Fruit fly (Drosophila melanogaster) whole organism, embryonic: Measurements from ENCODE around the gene prd1.

Experiments used
- BEAF-32 ChIP-seq: fragments of 200-800 bp; sonication (Bioruptor generic); optimal IDR thresholded peaks from 3 replicates; lab custom pipeline; 2017; ENCODE audit warnings: missing biosample characterization, missing genetic modification characterization, mild to moderate bottlenecking, moderate library complexity, missing genetic modification reagents
- CG10274 ChIP-seq: fragments of 200-800 bp; sonication (Bioruptor generic); optimal IDR thresholded peaks from 3 replicates; lab custom pipeline; 2017; ENCODE audit warnings: missing biosample characterization, mild to moderate bottlenecking, missing genetic modification characterization
- CG11085 ChIP-seq: fragments of 200-800 bp; sonication (Bioruptor generic); IDR thresholded peaks from 2 replicates; pipeline ENCODE4 v1.3.6; 2022; ENCODE audit warnings: missing biosample characterization, missing genetic modification characterization
- CG11696 ChIP-seq: fragments of 200-800 bp; sonication (Bioruptor generic); IDR thresholded peaks from 2 replicates; pipeline ENCODE4 v1.3.6; 2022; ENCODE audit warnings: missing biosample characterization, missing genetic modification characterization
- CG11723 ChIP-seq: fragments of 200-800 bp; sonication (Bioruptor generic); optimal IDR thresholded peaks from 2 replicates; lab custom pipeline; 2017; ENCODE audit warnings: missing biosample characterization, mild to moderate bottlenecking, missing genetic modification characterization
- CG12744 ChIP-seq: fragments of 200-800 bp; sonication (Bioruptor generic); optimal IDR thresholded peaks from 2 replicates; lab custom pipeline; 2016; ENCODE audit warnings: missing biosample characterization, missing genetic modification characterization
- CG1647 ChIP-seq: fragments of 200-800 bp; sonication (Bioruptor generic); optimal IDR thresholded peaks from 3 replicates; lab custom pipeline; 2016; ENCODE audit warnings: missing biosample characterization, missing genetic modification characterization
- CG18619 ChIP-seq: fragments of 200-800 bp; sonication (Bioruptor generic); optimal IDR thresholded peaks from 3 replicates; lab custom pipeline; 2017; ENCODE audit warnings: missing biosample characterization, mild to moderate bottlenecking, missing genetic modification characterization
- CG2116 ChIP-seq: fragments of 200-800 bp; sonication (Bioruptor generic); optimal IDR thresholded peaks from 3 replicates; lab custom pipeline; 2018; ENCODE audit warnings: missing biosample characterization, mild to moderate bottlenecking, missing genetic modification characterization
- CG2889 ChIP-seq: fragments of 200-800 bp; sonication (Bioruptor generic); IDR thresholded peaks from 3 replicates; pipeline ENCODE4 v1.3.6; 2022; ENCODE audit warnings: missing biosample characterization, missing genetic modification characterization
- CG30020 ChIP-seq: fragments of 200-800 bp; optimal IDR thresholded peaks from 2 replicates; lab custom pipeline; 2019; ENCODE audit warnings: missing biosample characterization, mild to moderate bottlenecking, missing genetic modification characterization, moderate library complexity
- CG31365 ChIP-seq: fragments of 200-800 bp; sonication (Bioruptor generic); optimal IDR thresholded peaks from 2 replicates; lab custom pipeline; 2018; ENCODE audit warnings: missing biosample characterization, mild to moderate bottlenecking, missing genetic modification characterization
- CG3281 ChIP-seq: fragments of 200-800 bp; sonication (Bioruptor generic); optimal IDR thresholded peaks from 3 replicates; lab custom pipeline; 2017; ENCODE audit warnings: missing biosample characterization, mild to moderate bottlenecking, missing genetic modification characterization
- CG33213 ChIP-seq: fragments of 200-800 bp; sonication (Bioruptor generic); optimal IDR thresholded peaks from 3 replicates; lab custom pipeline; 2016; ENCODE audit warnings: missing biosample characterization, missing genetic modification characterization
- CG3407 ChIP-seq: fragments of 200-800 bp; sonication (Bioruptor generic); optimal IDR thresholded peaks from 2 replicates; lab custom pipeline; 2018; ENCODE audit warnings: missing biosample characterization, mild to moderate bottlenecking, missing genetic modification characterization
- CG3726 ChIP-seq: fragments of 200-800 bp; sonication (Bioruptor generic); IDR thresholded peaks from 3 replicates; pipeline ENCODE4, ENCODE4 v1.3.6; 2022; ENCODE audit warnings: missing biosample characterization, missing genetic modification characterization
- CG42726 ChIP-seq: fragments of 200-800 bp; sonication (Bioruptor generic); IDR thresholded peaks from 2 replicates; pipeline ENCODE4 v1.3.6; 2022; ENCODE audit warnings: missing biosample characterization, missing genetic modification characterization; ENCODE audit not compliant: partially characterized antibody
- CG43689 ChIP-seq: fragments of 200-800 bp; sonication (Bioruptor generic); IDR thresholded peaks from 2 replicates; pipeline ENCODE4 v1.3.6; 2022; ENCODE audit warnings: missing biosample characterization, missing genetic modification characterization
- CG5180 ChIP-seq: fragments of 200-800 bp; sonication (Bioruptor generic); optimal IDR thresholded peaks from 3 replicates; lab custom pipeline; 2017; ENCODE audit warnings: missing biosample characterization, missing genetic modification characterization, mild to moderate bottlenecking, moderate library complexity, missing genetic modification reagents
- CG7839 ChIP-seq: fragments of 200-800 bp; sonication (Bioruptor generic); optimal IDR thresholded peaks from 3 replicates; lab custom pipeline; 2018; ENCODE audit warnings: missing biosample characterization, mild to moderate bottlenecking, missing genetic modification characterization, moderate library complexity
- CG7928 ChIP-seq: fragments of 200-800 bp; sonication (Bioruptor generic); optimal IDR thresholded peaks from 2 replicates; lab custom pipeline; 2017; ENCODE audit warnings: missing biosample characterization, mild to moderate bottlenecking, missing genetic modification characterization
- CG8281 ChIP-seq: fragments of 200-800 bp; sonication (Bioruptor generic); optimal IDR thresholded peaks from 2 replicates; lab custom pipeline; 2018; ENCODE audit warnings: missing biosample characterization, mild to moderate bottlenecking, missing genetic modification characterization, moderate library complexity
- CG8388 ChIP-seq: fragments of 200-800 bp; sonication (Bioruptor generic); optimal IDR thresholded peaks from 2 replicates; lab custom pipeline; 2019; ENCODE audit warnings: missing biosample characterization, mild to moderate bottlenecking, missing genetic modification characterization, moderate library complexity
- CG9727 ChIP-seq: fragments of 200-800 bp; sonication (Bioruptor generic); optimal IDR thresholded peaks from 3 replicates; lab custom pipeline; 2017; ENCODE audit warnings: missing biosample characterization, mild to moderate bottlenecking, missing genetic modification characterization
- D19A ChIP-seq: fragments of 200-800 bp; optimal IDR thresholded peaks from 3 replicates; lab custom pipeline; 2019; ENCODE audit warnings: missing biosample characterization, mild to moderate bottlenecking, missing genetic modification characterization, moderate library complexity
- Dip3 ChIP-seq: fragments of 200-800 bp; sonication (Bioruptor generic); optimal IDR thresholded peaks from 3 replicates; lab custom pipeline; 2016; ENCODE audit warnings: missing biosample characterization, missing genetic modification characterization
- Doc3 ChIP-seq: fragments of 200-800 bp; sonication (Bioruptor generic); IDR thresholded peaks from 3 replicates; pipeline ENCODE4 v1.3.6; 2022; ENCODE audit warnings: missing biosample characterization, missing genetic modification characterization; ENCODE audit not compliant: partially characterized antibody
- E2f2 ChIP-seq: fragments of 200-800 bp; sonication (Bioruptor generic); IDR thresholded peaks from 2 replicates; pipeline ENCODE4 v1.3.6; 2022; ENCODE audit warnings: missing biosample characterization, missing genetic modification characterization
- Eip74EF ChIP-seq, 2 experiments: fragments of 200-800 bp in 1 of 2; fragments of >200 bp in 1 of 2; sonication (Bioruptor generic) in 1 of 2; optimal IDR thresholded peaks; 2 replicates each; lab custom pipeline; 2017 to 2019; ENCODE audit warnings: missing biosample characterization in 2 of 2, missing genetic modification characterization in 2 of 2, mild to moderate bottlenecking in 1 of 2, moderate library complexity in 1 of 2
- HmgD ChIP-seq: fragments of 200-800 bp; sonication (Bioruptor generic); optimal IDR thresholded peaks from 3 replicates; lab custom pipeline; 2016; ENCODE audit warnings: missing biosample characterization, missing genetic modification characterization
- Meics ChIP-seq: fragments of 200-800 bp; sonication (Bioruptor generic); optimal IDR thresholded peaks from 2 replicates; lab custom pipeline; 2017; ENCODE audit warnings: missing biosample characterization, mild to moderate bottlenecking, missing genetic modification characterization
- Nf-YB ChIP-seq: fragments of 200-800 bp; sonication (Bioruptor generic); optimal IDR thresholded peaks from 3 replicates; lab custom pipeline; 2019; ENCODE audit warnings: missing biosample characterization, mild to moderate bottlenecking, missing genetic modification characterization, moderate library complexity
- Spps ChIP-seq: fragments of 200-800 bp; sonication (Bioruptor generic); optimal IDR thresholded peaks from 2 replicates; lab custom pipeline; 2018; ENCODE audit warnings: missing biosample characterization, mild to moderate bottlenecking, missing genetic modification characterization
- Ssrp ChIP-seq: fragments of 200-800 bp; sonication (Bioruptor generic); optimal IDR thresholded peaks from 2 replicates; lab custom pipeline; 2018; ENCODE audit warnings: missing biosample characterization, mild to moderate bottlenecking, missing genetic modification characterization, moderate library complexity
- da ChIP-seq: fragments of 200-800 bp; sonication (Bioruptor generic); optimal IDR thresholded peaks from 2 replicates; lab custom pipeline; 2016; ENCODE audit warnings: missing biosample characterization, missing genetic modification characterization
- dmrt11E ChIP-seq: fragments of 200-800 bp; sonication (Bioruptor generic); optimal IDR thresholded peaks from 3 replicates; lab custom pipeline; 2018; ENCODE audit warnings: missing biosample characterization, mild to moderate bottlenecking, missing genetic modification characterization, moderate library complexity
- hb ChIP-seq: fragments of 200-800 bp; sonication (Bioruptor generic); IDR thresholded peaks from 3 replicates; pipeline ENCODE4 v1.3.6; 2022; ENCODE audit warnings: missing biosample characterization, missing genetic modification characterization; ENCODE audit not compliant: partially characterized antibody
- her ChIP-seq: fragments of 200-800 bp; sonication (Bioruptor generic); optimal IDR thresholded peaks from 2 replicates; lab custom pipeline; 2016; ENCODE audit warnings: missing biosample characterization, missing genetic modification characterization
- jigr1 ChIP-seq: fragments of 200-800 bp; sonication (Bioruptor generic); IDR thresholded peaks from 3 replicates; pipeline ENCODE4 v1.3.6; 2022; ENCODE audit warnings: missing biosample characterization, missing genetic modification characterization
- lilli ChIP-seq: fragments of 200-800 bp; sonication (Bioruptor generic); optimal IDR thresholded peaks from 3 replicates; lab custom pipeline; 2016; ENCODE audit warnings: missing biosample characterization, missing genetic modification characterization
- nerfin-1 ChIP-seq: fragments of 200-800 bp; sonication (Bioruptor generic); optimal IDR thresholded peaks from 3 replicates; lab custom pipeline; 2019; ENCODE audit warnings: missing biosample characterization, mild to moderate bottlenecking, missing genetic modification characterization, moderate library complexity
- pan ChIP-seq, 4 experiments: fragments of >200 bp in 3 of 4; fragments of 200-800 bp in 1 of 4; sonication (Bioruptor generic) in 1 of 4; optimal IDR thresholded peaks in 3 of 4; IDR thresholded peaks in 1 of 4; 2 replicates each; pipeline versions ENCODE4 v1.3.6 to Lab custom; 2017 to 2022; ENCODE audit warnings: missing biosample characterization in 2 of 4, missing genetic modification characterization in 2 of 4, mixed read lengths in 1 of 4
- pho ChIP-seq: fragments of 200-800 bp; sonication (Bioruptor generic); optimal IDR thresholded peaks from 2 replicates; lab custom pipeline; 2016; ENCODE audit warnings: missing biosample characterization, missing genetic modification characterization
- pzg ChIP-seq: fragments of 200-800 bp; sonication (Bioruptor generic); optimal IDR thresholded peaks from 3 replicates; lab custom pipeline; 2018; ENCODE audit warnings: missing biosample characterization, mild to moderate bottlenecking, missing genetic modification characterization, moderate library complexity
- ro ChIP-seq: fragments of 200-800 bp; sonication (Bioruptor generic); IDR thresholded peaks from 2 replicates; pipeline ENCODE4 v1.3.6; 2022; ENCODE audit warnings: missing biosample characterization, missing genetic modification characterization
- tup ChIP-seq: fragments of 200-800 bp; sonication (Bioruptor generic); optimal IDR thresholded peaks from 2 replicates; lab custom pipeline; 2016; ENCODE audit warnings: missing biosample characterization, mild to moderate bottlenecking, missing genetic modification characterization, moderate library complexity
- zen ChIP-seq: fragments of 200-800 bp; sonication (Bioruptor generic); optimal IDR thresholded peaks from 3 replicates; lab custom pipeline; 2018; ENCODE audit warnings: missing biosample characterization, mild to moderate bottlenecking, missing genetic modification characterization, moderate library complexity
- zfh1 ChIP-seq: fragments of 200-800 bp; sonication (Bioruptor generic); IDR thresholded peaks from 3 replicates; pipeline ENCODE4 v1.3.6; 2022; ENCODE audit warnings: missing biosample characterization, missing genetic modification characterization
- zfh2 ChIP-seq: fragments of 200-800 bp; sonication (Bioruptor generic); optimal IDR thresholded peaks from 2 replicates; lab custom pipeline; 2016; ENCODE audit warnings: missing biosample characterization, missing genetic modification characterization

Gene prd1

dm6 chr3R:11764279-11764880 is 22.4 kb downstream of the prd1 start, which contains the start of gene Lk6 (continued):
- TF ChIP-seq CG30020 (tag; lab: Kevin White, UChicago) (peak; percentile 30), CG11696 (GFP tag; lab: Robert Waterston, UW) (no peak), CG43689 (GFP tag; lab: Robert Waterston, UW) (no peak), CG3281 (GFP tag; lab: Kevin White, UChicago) (peak; percentile 72), zen (tag; lab: Kevin White, UChicago) (peak; percentile 41), Eip74EF (GFP tag; optimal IDR thresholded peaks at IDR 0.05; lab: Kevin White, UChicago) (peak in 1 of 2 experiments; percentile 67), da (peak; percentile 5), tup (no peak), CG7839 (tag; lab: Kevin White, UChicago) (peak; percentile 36), CG9727 (GFP tag; lab: Kevin White, UChicago) (peak; percentile 70), CG5180 (GFP tag; lab: Kevin White, UChicago) (peak; percentile 60), CG11723 (no peak), CG8281 (tag; lab: Kevin White, UChicago) (no peak), E2f2 (GFP tag; lab: Robert Waterston, UW) (no peak), Doc3 (GFP tag; lab: Robert Waterston, UW) (no peak), CG3726 (GFP tag; lab: Robert Waterston, UW) (no peak), dmrt11E (tag; lab: Kevin White, UChicago) (peak; percentile 20), jigr1 (no peak), Spps (tag; lab: Kevin White, UChicago) (peak; percentile 46), CG10274 (GFP tag; lab: Kevin White, UChicago) (no peak), pan (optimal IDR thresholded peaks at IDR 0.05; lab: Kevin White, UChicago) (no peak), pan (GFP tag; optimal IDR thresholded peaks at IDR 0.05 in 1 of 2, IDR thresholded peaks at IDR 0.05 in 1 of 2) (no peak), pzg (GFP tag; lab: Kevin White, UChicago) (peak; percentile 100), CG8388 (GFP tag; lab: Kevin White, UChicago) (no peak), zfh2 (peak; percentile 39), Meics (GFP tag; lab: Kevin White, UChicago) (peak; percentile 55), her (peak; percentile 74), CG7928 (GFP tag; lab: Kevin White, UChicago) (peak; percentile 53), D19A (tag; lab: Kevin White, UChicago) (no peak), HmgD (GFP tag; lab: Kevin White, UChicago) (peak; percentile 20), CG33213 (GFP tag; lab: Kevin White, UChicago) (peak; percentile 93), CG31365 (tag; lab: Kevin White, UChicago) (peak; percentile 70), Dip3 (GFP tag; lab: Kevin White, UChicago) (peak; percentile 33), CG2116 (peak; percentile 73), CG12744 (peak; percentile 34), CG3407 (GFP tag; lab: Kevin White, UChicago) (no peak), hb (GFP tag; lab: Robert Waterston, UW) (no peak), CG42726 (GFP tag; lab: Robert Waterston, UW) (no peak), Ssrp (tag; lab: Kevin White, UChicago) (no peak), CG1647 (GFP tag; lab: Kevin White, UChicago) (peak; percentile 5), lilli (peak; percentile 17), ro (GFP tag; lab: Robert Waterston, UW) (no peak), CG18619 (GFP tag; lab: Kevin White, UChicago) (peak; percentile 65), CG11085 (GFP tag; lab: Robert Waterston, UW) (no peak), CG2889 (GFP tag; lab: Robert Waterston, UW) (no peak), BEAF-32 (GFP tag; lab: Kevin White, UChicago) (peak; percentile 61), nerfin-1 (tag; lab: Kevin White, UChicago) (peak; percentile 52), pho (peak; percentile 60), Nf-YB (GFP tag; lab: Kevin White, UChicago) (peak; percentile 39), zfh1 (GFP tag; lab: Robert Waterston, UW) (no peak)
